Worm (Caenorhabditis elegans) whole organism, L2 larva: Measurements from ENCODE around the gene mrpl-39.

Experiments
- C34F6.9 ChIP-seq: fragments of 150-350 bp; optimal IDR thresholded peaks from 2 replicates; lab custom pipeline; 2014; ENCODE audit warnings: missing biosample characterization, missing genetic modification characterization
- F13H6.1 ChIP-seq: sonication (generic microtip); optimal IDR thresholded peaks from 2 replicates; lab custom pipeline; 2016; ENCODE audit warnings: missing genetic modification characterization, missing compliant biosample characterization
- R02D3.7 ChIP-seq: fragments of 150-350 bp; optimal IDR thresholded peaks from 2 replicates; lab custom pipeline; 2014; ENCODE audit warnings: missing biosample characterization, missing genetic modification characterization
- Y55F3AM.14 ChIP-seq: fragments of 200-800 bp; sonication (Bioruptor generic); optimal IDR thresholded peaks from 2 replicates; lab custom pipeline; 2018; ENCODE audit warnings: mild to moderate bottlenecking, missing genetic modification characterization, missing compliant biosample characterization
- ZK546.5 ChIP-seq: sonication (generic microtip); optimal IDR thresholded peaks from 2 replicates; lab custom pipeline; 2017; ENCODE audit warnings: missing biosample characterization, missing genetic modification characterization
- alr-1 ChIP-seq: fragments of 150-350 bp; optimal IDR thresholded peaks from 2 replicates; lab custom pipeline; 2014; ENCODE audit warnings: missing biosample characterization, missing genetic modification characterization
- aly-2 ChIP-seq: fragments of 150-350 bp; optimal IDR thresholded peaks from 2 replicates; lab custom pipeline; 2014; ENCODE audit warnings: missing biosample characterization, missing genetic modification characterization
- ama-1 ChIP-seq: fragments of 150-350 bp; optimal IDR thresholded peaks from 2 replicates; lab custom pipeline; 2018; ENCODE audit warnings: inconsistent platforms
- blmp-1 ChIP-seq: sonication (generic microtip); optimal IDR thresholded peaks from 2 replicates; lab custom pipeline; 2017; ENCODE audit warnings: missing genetic modification characterization, mild to moderate bottlenecking, missing compliant biosample characterization, antibody characterized with exemption, moderate library complexity; ENCODE audit not compliant: insufficient read depth
- ceh-16 ChIP-seq: fragments of 150-350 bp; optimal IDR thresholded peaks from 2 replicates; lab custom pipeline; 2014; ENCODE audit warnings: missing biosample characterization, missing genetic modification characterization
- ceh-82 ChIP-seq: fragments of 150-350 bp; optimal IDR thresholded peaks from 2 replicates; lab custom pipeline; 2014; ENCODE audit warnings: missing biosample characterization, missing genetic modification characterization
- crh-2 ChIP-seq: sonication (generic microtip); optimal IDR thresholded peaks from 2 replicates; lab custom pipeline; 2017; ENCODE audit warnings: missing biosample characterization, missing genetic modification characterization
- dmd-4 ChIP-seq: sonication (generic microtip); optimal IDR thresholded peaks from 2 replicates; lab custom pipeline; 2017; ENCODE audit warnings: missing biosample characterization, missing genetic modification characterization
- egl-27 ChIP-seq: sonication (generic microtip); optimal IDR thresholded peaks from 3 replicates; lab custom pipeline; 2017; ENCODE audit warnings: missing biosample characterization, missing genetic modification reagents, missing genetic modification characterization
- elt-1 ChIP-seq: fragments of 150-350 bp; optimal IDR thresholded peaks from 2 replicates; lab custom pipeline; 2014; ENCODE audit warnings: missing biosample characterization, missing genetic modification characterization
- elt-3 ChIP-seq: sonication (generic microtip); optimal IDR thresholded peaks from 2 replicates; lab custom pipeline; 2017; ENCODE audit warnings: missing biosample characterization, missing genetic modification characterization
- fos-1 ChIP-seq: fragments of 150-350 bp; optimal IDR thresholded peaks from 2 replicates; lab custom pipeline; 2014; ENCODE audit warnings: missing biosample characterization, missing genetic modification characterization
- gmeb-1 ChIP-seq: fragments of 150-350 bp; optimal IDR thresholded peaks from 2 replicates; lab custom pipeline; 2014; ENCODE audit warnings: missing biosample characterization, missing genetic modification characterization
- lin-11 ChIP-seq: fragments of 150-350 bp; sonication (generic microtip); optimal IDR thresholded peaks from 2 replicates; lab custom pipeline; 2014; ENCODE audit warnings: missing biosample characterization, missing genetic modification characterization, inconsistent platforms, mixed read lengths
- lin-13 ChIP-seq: fragments of 150-350 bp; optimal IDR thresholded peaks from 2 replicates; lab custom pipeline; 2014; ENCODE audit warnings: missing biosample characterization, missing genetic modification reagents, missing genetic modification characterization
- lin-39 ChIP-seq: fragments of 150-350 bp; optimal IDR thresholded peaks from 2 replicates; lab custom pipeline; 2014; ENCODE audit warnings: missing biosample characterization, missing genetic modification reagents, missing genetic modification characterization
- lsy-2 ChIP-seq, 2 experiments: fragments of 150-350 bp in 1 of 2; sonication (generic microtip) in 1 of 2; optimal IDR thresholded peaks; 2 replicates each; lab custom pipeline; 2014 to 2017; ENCODE audit warnings: missing biosample characterization in 2 of 2, missing genetic modification characterization in 2 of 2
- mab-5 ChIP-seq: fragments of 150-350 bp; optimal IDR thresholded peaks from 2 replicates; lab custom pipeline; 2014; ENCODE audit warnings: missing biosample characterization, missing genetic modification characterization
- mbf-1 ChIP-seq: sonication (generic microtip); optimal IDR thresholded peaks from 2 replicates; lab custom pipeline; 2017; ENCODE audit warnings: missing biosample characterization, missing genetic modification characterization
- mdl-1 ChIP-seq, 2 experiments: fragments of 150-350 bp in 1 of 2; sonication (generic microtip) in 1 of 2; optimal IDR thresholded peaks; 2 replicates each; lab custom pipeline; 2017; ENCODE audit warnings: missing biosample characterization in 2 of 2, missing genetic modification characterization in 2 of 2
- nhr-10 ChIP-seq: sonication (generic microtip); optimal IDR thresholded peaks from 2 replicates; lab custom pipeline; 2017; ENCODE audit warnings: missing biosample characterization, missing genetic modification characterization
- nhr-11 ChIP-seq: fragments of 150-350 bp; optimal IDR thresholded peaks from 2 replicates; lab custom pipeline; 2014; ENCODE audit warnings: missing biosample characterization, missing genetic modification characterization
- nhr-12 ChIP-seq: fragments of 150-350 bp; optimal IDR thresholded peaks from 2 replicates; lab custom pipeline; 2014; ENCODE audit warnings: missing biosample characterization, missing genetic modification characterization
- nhr-129 ChIP-seq: fragments of 150-350 bp; optimal IDR thresholded peaks from 2 replicates; lab custom pipeline; 2014; ENCODE audit warnings: missing biosample characterization, missing genetic modification characterization
- nhr-21 ChIP-seq: fragments of 150-350 bp; optimal IDR thresholded peaks from 2 replicates; lab custom pipeline; 2014; ENCODE audit warnings: missing biosample characterization, missing genetic modification characterization
- nhr-23 ChIP-seq: fragments of 150-350 bp; optimal IDR thresholded peaks from 2 replicates; lab custom pipeline; 2014; ENCODE audit warnings: missing biosample characterization, missing genetic modification reagents, missing genetic modification characterization
- nhr-237 ChIP-seq: fragments of 150-350 bp; optimal IDR thresholded peaks from 2 replicates; lab custom pipeline; 2014; ENCODE audit warnings: missing biosample characterization, missing genetic modification characterization
- nhr-25 ChIP-seq: fragments of 150-350 bp; sonication (generic microtip); optimal IDR thresholded peaks from 3 replicates; lab custom pipeline; 2014; ENCODE audit warnings: missing biosample characterization, missing genetic modification characterization
- nhr-6 ChIP-seq: fragments of 150-350 bp; optimal IDR thresholded peaks from 2 replicates; lab custom pipeline; 2014; ENCODE audit warnings: missing biosample characterization, missing genetic modification characterization
- nhr-77 ChIP-seq: fragments of 150-350 bp; optimal IDR thresholded peaks from 2 replicates; lab custom pipeline; 2014; ENCODE audit warnings: missing biosample characterization, missing genetic modification characterization
- peb-1 ChIP-seq: fragments of 150-350 bp; optimal IDR thresholded peaks from 2 replicates; lab custom pipeline; 2014; ENCODE audit warnings: missing biosample characterization, missing genetic modification characterization
- sem-4 ChIP-seq: fragments of 150-350 bp; optimal IDR thresholded peaks from 2 replicates; lab custom pipeline; 2014; ENCODE audit warnings: missing biosample characterization, missing genetic modification reagents, missing genetic modification characterization
- skn-1 ChIP-seq: sonication (generic microtip); optimal IDR thresholded peaks from 2 replicates; lab custom pipeline; 2017; ENCODE audit warnings: missing biosample characterization, missing genetic modification characterization
- sma-3 ChIP-seq: sonication (generic microtip); optimal IDR thresholded peaks from 2 replicates; lab custom pipeline; 2016; ENCODE audit warnings: missing genetic modification reagents, missing genetic modification characterization, missing compliant biosample characterization
- sma-9 ChIP-seq, 2 experiments: fragments of 150-350 bp in 1 of 2; sonication (generic microtip) in 1 of 2; optimal IDR thresholded peaks; 2 replicates each; lab custom pipeline; 2014 to 2016; ENCODE audit warnings: missing genetic modification characterization in 2 of 2, mild to moderate bottlenecking in 1 of 2, missing biosample characterization in 1 of 2, missing compliant biosample characterization in 1 of 2, missing genetic modification reagents in 1 of 2, moderate library complexity in 1 of 2
- snpc-4 ChIP-seq: fragments of 150-350 bp; optimal IDR thresholded peaks from 2 replicates; lab custom pipeline; 2014; ENCODE audit warnings: missing biosample characterization, missing genetic modification characterization
- unc-39 ChIP-seq: fragments of 150-350 bp; optimal IDR thresholded peaks from 2 replicates; lab custom pipeline; 2014; ENCODE audit warnings: missing biosample characterization, missing genetic modification characterization
- unc-55 ChIP-seq: fragments of 150-350 bp; sonication (generic microtip); optimal IDR thresholded peaks from 3 replicates; lab custom pipeline; 2014; ENCODE audit warnings: missing biosample characterization, missing genetic modification reagents, missing genetic modification characterization
- unc-62 ChIP-seq: fragments of 150-350 bp; optimal IDR thresholded peaks from 2 replicates; lab custom pipeline; 2014; ENCODE audit warnings: missing biosample characterization, missing genetic modification reagents, missing genetic modification characterization
- zag-1 ChIP-seq: fragments of 150-350 bp; optimal IDR thresholded peaks from 2 replicates; lab custom pipeline; 2014; ENCODE audit warnings: missing biosample characterization, missing genetic modification characterization
- ztf-1 ChIP-seq: fragments of 200-800 bp; sonication (Bioruptor generic); conservative IDR thresholded peaks from 2 replicates; pipeline ENCODE4 v1.3.6; 2022; ENCODE audit warnings: missing genetic modification characterization, missing compliant biosample characterization
- ztf-11 ChIP-seq: sonication (generic microtip); optimal IDR thresholded peaks from 2 replicates; lab custom pipeline; 2017; ENCODE audit warnings: missing biosample characterization, missing genetic modification characterization
- ztf-4 ChIP-seq: fragments of 150-350 bp; optimal IDR thresholded peaks from 2 replicates; lab custom pipeline; 2014; ENCODE audit warnings: missing biosample characterization, missing genetic modification characterization

mrpl-39 gene

ce11 chrV:1868025-1868424 is 46.6 kb downstream of the mrpl-39 start:
- no peak for TF ChIP-seq lin-39 (tag; lab: Kevin White, UChicago)
- TF ChIP-seq mab-5 (tag; lab: Kevin White, UChicago): no peak
- TF ChIP-seq lsy-2 (tag; optimal IDR thresholded peaks at IDR 0.05; lab: Kevin White, UChicago): no peak
- TF ChIP-seq ama-1 (lab: Kevin White, UChicago): no peak
- no peak for TF ChIP-seq egl-27
- TF ChIP-seq R02D3.7 (tag; lab: Kevin White, UChicago): no peak
- TF ChIP-seq unc-55: no peak
- no peak for TF ChIP-seq skn-1
- no peak for TF ChIP-seq elt-3 (tag; lab: Kevin White, UChicago)

DNA sequence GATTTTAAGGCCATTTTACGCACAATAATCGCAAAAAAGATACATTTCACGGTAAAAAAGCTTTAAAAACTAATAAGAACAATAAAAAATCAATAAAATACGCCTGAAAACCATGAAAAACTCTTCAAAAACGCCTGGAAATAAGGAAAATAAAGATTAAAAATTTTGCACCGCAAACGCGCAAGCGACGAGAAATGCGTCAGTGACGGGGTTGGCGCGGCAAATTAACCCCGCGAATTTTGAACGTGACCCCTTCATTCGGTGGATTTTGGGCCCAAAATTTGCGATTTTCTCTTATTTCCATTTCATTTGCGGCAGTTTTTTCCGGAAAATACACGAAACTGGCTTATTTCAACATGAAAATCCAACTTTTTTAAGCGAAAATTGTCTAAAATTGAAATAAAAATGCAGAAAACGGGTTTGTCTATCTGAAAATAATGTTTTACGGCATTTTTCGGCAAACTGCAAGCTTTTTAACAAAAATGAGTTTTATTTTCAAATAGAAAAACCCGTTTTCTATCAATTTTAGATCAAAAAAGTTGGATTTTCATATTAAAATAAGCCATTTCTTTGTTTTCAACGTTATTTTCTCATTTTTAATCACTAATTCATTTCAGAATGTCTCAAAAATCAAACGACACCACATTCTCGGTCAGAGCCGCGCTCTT is 47.4 kb downstream of the mrpl-39 start, which contains the start of gene knl-3:
Gene knl-3, plus strand, starts transcription at position 618 of the 668 bp plus-strand sequence.
- TF ChIP-seq aly-2 (tag; lab: Kevin White, UChicago): no peak
- no peak for TF ChIP-seq nhr-23 (tag; lab: Kevin White, UChicago)
- TF ChIP-seq egl-27: peak; percentile 62
- no peak for TF ChIP-seq skn-1
- TF ChIP-seq nhr-10 (tag; lab: Kevin White, UChicago): peak; percentile 70
- TF ChIP-seq ztf-4 (tag; lab: Kevin White, UChicago): no peak
- peak; percentile 75 for TF ChIP-seq mab-5 (tag; lab: Kevin White, UChicago)
- TF ChIP-seq ceh-82 (tag; lab: Kevin White, UChicago): no peak
- peak; percentile 63 for TF ChIP-seq fos-1 (tag; lab: Kevin White, UChicago)
- TF ChIP-seq lin-11 (tag; lab: Kevin White, UChicago): peak; percentile 86
- no peak for TF ChIP-seq nhr-11
- peak; percentile 93 for TF ChIP-seq crh-2 (tag; lab: Kevin White, UChicago)
- peak; percentile 76 for TF ChIP-seq ceh-16 (tag; lab: Kevin White, UChicago)
- TF ChIP-seq blmp-1 (tag; lab: Kevin White, UChicago): peak; percentile 47
- no peak for TF ChIP-seq elt-1 (tag; lab: Kevin White, UChicago)
- no peak for TF ChIP-seq ztf-11 (tag; lab: Kevin White, UChicago)
- TF ChIP-seq unc-62: no peak
- TF ChIP-seq lsy-2 (tag; optimal IDR thresholded peaks at IDR 0.05; lab: Kevin White, UChicago): peak; percentile 83 to 91
- TF ChIP-seq mdl-1 (tag; optimal IDR thresholded peaks at IDR 0.05; lab: Kevin White, UChicago): peak in 1 of 2 experiments; percentile 41
- no peak for TF ChIP-seq nhr-77
- no peak for TF ChIP-seq unc-39
- peak; percentile 84 for TF ChIP-seq F13H6.1 (tag; lab: Kevin White, UChicago)
- TF ChIP-seq lin-39 (tag; lab: Kevin White, UChicago): no peak
- TF ChIP-seq R02D3.7 (tag; lab: Kevin White, UChicago): peak; percentile 31
- no peak for TF ChIP-seq alr-1 (tag; lab: Kevin White, UChicago)
- peak; percentile 89 for TF ChIP-seq nhr-25 (tag; lab: Kevin White, UChicago)
- peak; percentile 97 for TF ChIP-seq gmeb-1 (tag; lab: Kevin White, UChicago)
- TF ChIP-seq snpc-4 (tag; lab: Kevin White, UChicago): peak; percentile 68
- no peak for TF ChIP-seq elt-3 (tag; lab: Kevin White, UChicago)
- TF ChIP-seq unc-55: peak; percentile 92
- TF ChIP-seq ama-1 (lab: Kevin White, UChicago): no peak
- TF ChIP-seq ztf-1: no peak
- TF ChIP-seq nhr-6 (tag; lab: Kevin White, UChicago): peak; percentile 19
- peak; percentile 85 for TF ChIP-seq nhr-21 (tag; lab: Kevin White, UChicago)
- TF ChIP-seq peb-1: no peak
- TF ChIP-seq lin-13: peak; percentile 86
- no peak for TF ChIP-seq nhr-12 (tag; lab: Kevin White, UChicago)
- TF ChIP-seq dmd-4 (tag; lab: Kevin White, UChicago): no peak
- peak; percentile 83 for TF ChIP-seq sma-3 (GFP tag; lab: Kevin White, UChicago)
- TF ChIP-seq C34F6.9 (tag; lab: Kevin White, UChicago): peak; percentile 93
- peak; percentile 32 for TF ChIP-seq zag-1 (tag; lab: Kevin White, UChicago)
- TF ChIP-seq mbf-1 (tag; lab: Kevin White, UChicago): no peak
- TF ChIP-seq nhr-129 (tag; lab: Kevin White, UChicago): peak; percentile 73
- TF ChIP-seq ZK546.5 (tag; lab: Kevin White, UChicago): peak; percentile 2
- TF ChIP-seq Y55F3AM.14: peak; percentile 47
- no peak for TF ChIP-seq nhr-237
- no peak for TF ChIP-seq sma-9 (GFP tag; optimal IDR thresholded peaks at IDR 0.05; lab: Kevin White, UChicago)
- no peak for TF ChIP-seq sma-9 (tag; optimal IDR thresholded peaks at IDR 0.05; lab: Kevin White, UChicago)
- TF ChIP-seq sem-4 (tag; lab: Kevin White, UChicago): peak; percentile 56
